Fruit fly (Drosophila melanogaster) whole organism, prepupa: ENCODE measurements around the gene ND-B14.5B.

Source experiments
- CG11762 ChIP-seq: fragments of 200-800 bp; sonication (Bioruptor generic); optimal IDR thresholded peaks from 3 replicates; lab custom pipeline; 2016; ENCODE audit warnings: missing biosample characterization, missing genetic modification characterization; ENCODE audit not compliant: insufficient read depth
- CG11902 ChIP-seq: fragments of 200-800 bp; sonication (Bioruptor generic); optimal IDR thresholded peaks from 3 replicates; lab custom pipeline; 2016; ENCODE audit warnings: missing biosample characterization, missing genetic modification characterization
- CG6163 ChIP-seq: fragments of 200-800 bp; sonication (Bioruptor generic); IDR thresholded peaks from 3 replicates; pipeline ENCODE4 v1.3.6; 2022; ENCODE audit warnings: missing biosample characterization, missing genetic modification characterization
- Eip75B ChIP-seq: fragments of 200-800 bp; sonication (Bioruptor generic); optimal IDR thresholded peaks from 3 replicates; lab custom pipeline; 2016; ENCODE audit warnings: missing biosample characterization, missing genetic modification characterization
- Eip78C ChIP-seq: fragments of 200-800 bp; sonication (Bioruptor generic); peaks from one replicate; lab custom pipeline; 2016; ENCODE audit warnings: missing biosample characterization, missing genetic modification characterization
- Gug ChIP-seq: fragments of 200-800 bp; sonication (Bioruptor generic); IDR thresholded peaks from 2 replicates; pipeline ENCODE4 v1.3.6; 2022; ENCODE audit warnings: missing biosample characterization, missing genetic modification characterization
- Hr39 ChIP-seq: fragments of 200-800 bp; sonication (Bioruptor generic); optimal IDR thresholded peaks from 2 replicates; lab custom pipeline; 2016; ENCODE audit warnings: missing biosample characterization, missing genetic modification characterization
- Lpt ChIP-seq: fragments of 200-800 bp; sonication (Bioruptor generic); optimal IDR thresholded peaks from 3 replicates; lab custom pipeline; 2016; ENCODE audit warnings: missing biosample characterization, missing genetic modification characterization
- achi ChIP-seq: fragments of 200-800 bp; sonication (Bioruptor generic); optimal IDR thresholded peaks from 3 replicates; lab custom pipeline; 2016; ENCODE audit warnings: missing biosample characterization, missing genetic modification characterization
- fd59A ChIP-seq: fragments of 200-800 bp; sonication (Bioruptor generic); optimal IDR thresholded peaks from 2 replicates; lab custom pipeline; 2017; ENCODE audit warnings: missing biosample characterization, mild to moderate bottlenecking, missing genetic modification characterization, missing genetic modification reagents
- pdm3 ChIP-seq: fragments of 200-800 bp; sonication (Bioruptor generic); optimal IDR thresholded peaks from 3 replicates; lab custom pipeline; 2016; ENCODE audit warnings: missing biosample characterization, missing genetic modification characterization

DNA sequence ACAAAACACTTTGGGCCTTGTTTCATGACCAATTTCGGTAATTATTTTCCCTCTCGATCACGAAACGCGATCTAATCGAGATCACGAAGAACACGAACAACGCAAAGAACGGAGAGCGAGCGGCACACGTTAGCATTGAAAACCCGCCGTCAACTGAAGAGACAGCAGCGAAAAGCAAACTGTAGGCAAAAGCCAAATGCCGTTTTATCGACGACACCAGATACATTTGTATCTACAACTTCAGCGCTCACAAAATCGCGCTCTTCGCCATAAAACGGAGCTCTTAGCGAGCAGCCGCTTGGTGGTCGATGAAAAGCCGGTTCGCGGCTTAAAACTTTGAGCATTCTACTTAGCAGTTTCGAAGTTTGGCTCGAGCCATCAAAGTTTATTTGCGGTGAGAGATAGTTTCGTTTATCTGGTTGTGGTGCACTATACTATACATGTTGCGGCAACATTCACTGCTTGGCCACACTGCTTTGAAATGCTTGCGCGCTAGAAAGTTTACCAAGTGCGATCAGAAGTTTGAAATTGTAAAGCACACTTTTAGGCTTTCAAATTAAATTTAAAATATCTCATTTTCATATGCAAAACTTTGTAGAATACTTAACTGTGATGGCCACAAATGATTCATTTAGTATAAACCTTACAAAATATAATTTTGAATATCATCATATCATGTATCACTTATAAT, 37.5 kb downstream of the ND-B14.5B start:
- no peak for TF ChIP-seq Lpt (GFP tag; lab: Kevin White, UChicago)
- no peak for TF ChIP-seq CG6163
- TF ChIP-seq pdm3 (GFP tag; lab: Kevin White, UChicago), result no peak
- TF ChIP-seq Hr39 (GFP tag; lab: Kevin White, UChicago), result no peak
- no peak for TF ChIP-seq CG11902
- TF ChIP-seq fd59A (GFP tag; lab: Kevin White, UChicago), result no peak
- no peak for TF ChIP-seq Eip75B (GFP tag; lab: Kevin White, UChicago)
- no peak for TF ChIP-seq CG11762 (GFP tag; lab: Kevin White, UChicago)
- no peak for TF ChIP-seq Gug (GFP tag; lab: Robert Waterston, UW)
- TF ChIP-seq achi (GFP tag; lab: Kevin White, UChicago), result no peak
- TF ChIP-seq Eip78C (GFP tag; lab: Kevin White, UChicago), result peak; percentile 40
